Worm (Caenorhabditis elegans) whole organism, young adult: ENCODE measurements around the gene F46C5.7.

Experiments
- B0035.1 ChIP-seq: sonication (generic microtip); optimal IDR thresholded peaks from 2 replicates; lab custom pipeline; 2016; ENCODE audit warnings: missing genetic modification characterization, mild to moderate bottlenecking, missing compliant biosample characterization, missing genotype, missing genetic modification reagents
- B0261.1 ChIP-seq: sonication (generic microtip); optimal IDR thresholded peaks from 2 replicates; lab custom pipeline; 2016; ENCODE audit warnings: mild to moderate bottlenecking, missing genetic modification characterization, moderate library complexity, missing compliant biosample characterization
- F10E7.11 ChIP-seq: sonication (generic microtip); optimal IDR thresholded peaks from 2 replicates; lab custom pipeline; 2017; ENCODE audit warnings: mild to moderate bottlenecking, missing genetic modification characterization, moderate library complexity, missing compliant biosample characterization
- F23B12.7 ChIP-seq: sonication (generic microtip); optimal IDR thresholded peaks from 2 replicates; lab custom pipeline; 2017; ENCODE audit warnings: missing genetic modification characterization, mild to moderate bottlenecking, missing compliant biosample characterization, antibody characterized with exemption, moderate library complexity; ENCODE audit not compliant: insufficient read depth
- F33H1.4 ChIP-seq: fragments of 200-800 bp; sonication (Bioruptor generic); IDR thresholded peaks from 2 replicates; pipeline ENCODE4 v1.3.6; 2022; ENCODE audit warnings: missing genetic modification reagents, missing genetic modification characterization, missing compliant biosample characterization
- K12H6.12 ChIP-seq: fragments of 200-800 bp; sonication (Bioruptor generic); optimal IDR thresholded peaks from 2 replicates; lab custom pipeline; 2018; ENCODE audit warnings: mild to moderate bottlenecking, missing genetic modification characterization, missing compliant biosample characterization
- ama-1 ChIP-seq, 3 experiments: fragments of 150-350 bp in 1 of 3; sonication (generic microtip) in 2 of 3; optimal IDR thresholded peaks; 2 replicates each; lab custom pipeline; 2014 to 2018; ENCODE audit warnings: missing biosample characterization in 2 of 3, missing genetic modification characterization in 2 of 3, missing genetic modification reagents in 2 of 3
- atf-7 ChIP-seq: sonication (generic microtip); optimal IDR thresholded peaks from 2 replicates; lab custom pipeline; 2017; ENCODE audit warnings: mild to moderate bottlenecking, missing genetic modification characterization, missing compliant biosample characterization
- attf-6 ChIP-seq: fragments of 200-800 bp; sonication (Bioruptor generic); IDR thresholded peaks from 2 replicates; pipeline ENCODE4 v1.3.6; 2022; ENCODE audit warnings: missing genetic modification reagents, missing genetic modification characterization, missing compliant biosample characterization
- bed-1 ChIP-seq: fragments of 200-800 bp; sonication (Bioruptor generic); IDR thresholded peaks from 2 replicates; pipeline ENCODE4 v1.3.6; 2022; ENCODE audit warnings: missing genetic modification reagents, missing genetic modification characterization, missing compliant biosample characterization
- bed-2 ChIP-seq: fragments of 200-800 bp; sonication (Bioruptor generic); IDR thresholded peaks from 2 replicates; pipeline ENCODE4 v1.3.6; 2022; ENCODE audit warnings: missing genetic modification reagents, missing genetic modification characterization, missing compliant biosample characterization
- cebp-2 ChIP-seq: fragments of 200-800 bp; sonication (Bioruptor generic); IDR thresholded peaks from 2 replicates; pipeline ENCODE4 v1.3.6; 2022; ENCODE audit warnings: missing genetic modification characterization, missing compliant biosample characterization
- ceh-40 ChIP-seq: fragments of 200-800 bp; sonication (Bioruptor generic); IDR thresholded peaks from 2 replicates; pipeline ENCODE4 v1.3.6; 2022; ENCODE audit warnings: missing genetic modification characterization, missing compliant biosample characterization
- ceh-58 ChIP-seq: fragments of 200-800 bp; sonication (Bioruptor generic); IDR thresholded peaks from 2 replicates; pipeline ENCODE4 v1.3.6; 2022; ENCODE audit warnings: missing genetic modification characterization, missing compliant biosample characterization
- ceh-79 ChIP-seq: sonication (generic microtip); optimal IDR thresholded peaks from 2 replicates; lab custom pipeline; 2017; ENCODE audit warnings: mild to moderate bottlenecking, missing genetic modification characterization, missing compliant biosample characterization
- chd-7 ChIP-seq: sonication (generic microtip); optimal IDR thresholded peaks from 2 replicates; lab custom pipeline; 2016; ENCODE audit warnings: mild to moderate bottlenecking, missing genetic modification characterization, moderate library complexity, missing compliant biosample characterization
- ekl-4 ChIP-seq: fragments of 200-800 bp; sonication (Bioruptor generic); IDR thresholded peaks from 2 replicates; pipeline ENCODE4 v1.3.6; 2022; ENCODE audit warnings: missing genetic modification reagents, missing genetic modification characterization, missing compliant biosample characterization
- gei-17 ChIP-seq: fragments of 200-800 bp; sonication (Bioruptor generic); optimal IDR thresholded peaks from 2 replicates; lab custom pipeline; 2018; ENCODE audit warnings: mild to moderate bottlenecking, missing genetic modification characterization, missing compliant biosample characterization
- hlh-12 ChIP-seq: sonication (generic microtip); optimal IDR thresholded peaks from 2 replicates; lab custom pipeline; 2016; ENCODE audit warnings: missing genetic modification characterization, missing compliant biosample characterization
- hmg-20 ChIP-seq: fragments of 200-800 bp; sonication (Bioruptor generic); IDR thresholded peaks from 2 replicates; pipeline ENCODE4 v1.3.6; 2022; ENCODE audit warnings: missing genetic modification reagents, missing genetic modification characterization, missing compliant biosample characterization
- hsf-1 ChIP-seq: fragments of 200-800 bp; sonication (Bioruptor generic); IDR thresholded peaks from 2 replicates; pipeline ENCODE4 v1.3.6; 2022; ENCODE audit warnings: missing genetic modification reagents, missing genetic modification characterization, missing compliant biosample characterization
- let-526 ChIP-seq: fragments of 200-800 bp; sonication (Bioruptor generic); IDR thresholded peaks from 2 replicates; pipeline ENCODE4 v1.3.6; 2022; ENCODE audit warnings: missing genetic modification reagents, missing genetic modification characterization, missing compliant biosample characterization
- lin-35 ChIP-seq, 3 experiments: fragments of 150-350 bp in 2 of 3; sonication (generic microtip) in 1 of 3; optimal IDR thresholded peaks; 2 replicates each; lab custom pipeline; 2014 to 2018; ENCODE audit warnings: missing biosample characterization in 3 of 3, missing genetic modification characterization in 3 of 3, missing genetic modification reagents in 3 of 3
- lin-40 ChIP-seq: sonication (generic microtip); optimal IDR thresholded peaks from 2 replicates; lab custom pipeline; 2016; ENCODE audit warnings: missing genetic modification characterization, mild to moderate bottlenecking, missing compliant biosample characterization, missing genotype, missing genetic modification reagents
- lir-1 ChIP-seq: fragments of 200-800 bp; sonication (Bioruptor generic); conservative IDR thresholded peaks from 2 replicates; pipeline ENCODE4 v1.3.6; 2022; ENCODE audit warnings: missing genetic modification reagents, missing genetic modification characterization, missing compliant biosample characterization
- mes-4 ChIP-seq: sonication (generic microtip); optimal IDR thresholded peaks from 2 replicates; lab custom pipeline; 2016; ENCODE audit warnings: missing genotype, missing genetic modification characterization, missing compliant biosample characterization
- nfya-2 ChIP-seq: fragments of 200-800 bp; sonication (Bioruptor generic); IDR thresholded peaks from 2 replicates; pipeline ENCODE4 v1.3.6; 2022; ENCODE audit warnings: missing genetic modification reagents, missing genetic modification characterization, missing compliant biosample characterization
- nfyb-1 ChIP-seq: fragments of 200-800 bp; sonication (Bioruptor generic); IDR thresholded peaks from 2 replicates; pipeline ENCODE4 v1.3.6; 2022; ENCODE audit warnings: missing genetic modification reagents, missing genetic modification characterization, missing compliant biosample characterization
- nhr-179 ChIP-seq: sonication (generic microtip); optimal IDR thresholded peaks from 2 replicates; lab custom pipeline; 2016; ENCODE audit warnings: mild to moderate bottlenecking, missing genetic modification characterization, missing compliant biosample characterization
- nhr-80 ChIP-seq: sonication (generic microtip); optimal IDR thresholded peaks from 2 replicates; lab custom pipeline; 2016; ENCODE audit warnings: missing genetic modification characterization, missing compliant biosample characterization
- nhr-90 ChIP-seq: sonication (generic microtip); optimal IDR thresholded peaks from 2 replicates; lab custom pipeline; 2016; ENCODE audit warnings: missing genotype, mild to moderate bottlenecking, missing genetic modification characterization, missing compliant biosample characterization
- pbrm-1 ChIP-seq: fragments of 200-800 bp; sonication (Bioruptor generic); IDR thresholded peaks from 2 replicates; pipeline ENCODE4 v1.3.6; 2022; ENCODE audit warnings: missing genetic modification reagents, missing genetic modification characterization, missing compliant biosample characterization
- repo-1 ChIP-seq: sonication (generic microtip); optimal IDR thresholded peaks from 2 replicates; lab custom pipeline; 2017; ENCODE audit warnings: mild to moderate bottlenecking, missing genetic modification characterization, missing compliant biosample characterization
- snpc-1.3 ChIP-seq: sonication (generic microtip); optimal IDR thresholded peaks from 2 replicates; lab custom pipeline; 2017; ENCODE audit warnings: missing genetic modification characterization, mild to moderate bottlenecking, missing compliant biosample characterization, antibody characterized with exemption, moderate library complexity, missing genotype, missing genetic modification reagents; ENCODE audit not compliant: insufficient read depth
- snpc-4 ChIP-seq, 5 experiments: fragments of 150-350 bp in 1 of 5; sonication (generic microtip) in 4 of 5; optimal IDR thresholded peaks; 2 replicates each; lab custom pipeline; 2014 to 2018; ENCODE audit warnings: missing genetic modification characterization in 5 of 5, missing biosample characterization in 3 of 5, antibody characterized with exemption in 2 of 5, mild to moderate bottlenecking in 2 of 5, missing compliant biosample characterization in 2 of 5, missing genotype in 2 of 5, moderate library complexity in 2 of 5, missing genetic modification reagents in 1 of 5
- somi-1 ChIP-seq: fragments of 200-800 bp; sonication (Bioruptor generic); optimal IDR thresholded peaks from 2 replicates; lab custom pipeline; 2018; ENCODE audit warnings: mild to moderate bottlenecking, missing genetic modification characterization, missing compliant biosample characterization
- sptf-2 ChIP-seq: fragments of 200-800 bp; sonication (Bioruptor generic); optimal IDR thresholded peaks from 2 replicates; lab custom pipeline; 2018; ENCODE audit warnings: mild to moderate bottlenecking, missing genetic modification characterization, missing compliant biosample characterization
- tbp1 ChIP-seq: fragments of 200-800 bp; sonication (Bioruptor generic); optimal IDR thresholded peaks from 2 replicates; lab custom pipeline; 2018; ENCODE audit warnings: mild to moderate bottlenecking, missing genetic modification characterization, missing compliant biosample characterization
- tlf-1 ChIP-seq: fragments of 200-800 bp; sonication (Bioruptor generic); optimal IDR thresholded peaks from 2 replicates; lab custom pipeline; 2018; ENCODE audit warnings: mild to moderate bottlenecking, missing genetic modification characterization, missing compliant biosample characterization
- unc-62 ChIP-seq: fragments of 150-350 bp; optimal IDR thresholded peaks from 2 replicates; lab custom pipeline; 2014; ENCODE audit warnings: missing biosample characterization, missing genetic modification reagents, missing genetic modification characterization
- zim-3 ChIP-seq: sonication (generic microtip); optimal IDR thresholded peaks from 2 replicates; lab custom pipeline; 2017; ENCODE audit warnings: mild to moderate bottlenecking, missing genetic modification characterization, moderate library complexity, missing compliant biosample characterization
- ztf-22 ChIP-seq: fragments of 200-800 bp; sonication (Bioruptor generic); optimal IDR thresholded peaks from 2 replicates; lab custom pipeline; 2018; ENCODE audit warnings: mild to moderate bottlenecking, missing genetic modification characterization, moderate library complexity, missing compliant biosample characterization
- ztf-26 ChIP-seq: sonication (generic microtip); optimal IDR thresholded peaks from 2 replicates; lab custom pipeline; 2017; ENCODE audit warnings: missing genetic modification characterization, missing compliant biosample characterization
- ztf-3 ChIP-seq: fragments of 200-800 bp; sonication (Bioruptor generic); optimal IDR thresholded peaks from 2 replicates; lab custom pipeline; 2018; ENCODE audit warnings: mild to moderate bottlenecking, missing genetic modification characterization, missing compliant biosample characterization
- ztf-6 ChIP-seq: fragments of 200-800 bp; sonication (Bioruptor generic); IDR thresholded peaks from 2 replicates; pipeline ENCODE4 v1.3.6; 2022; ENCODE audit warnings: missing genetic modification reagents, missing genetic modification characterization, missing compliant biosample characterization

Gene F46C5.7

DNA sequence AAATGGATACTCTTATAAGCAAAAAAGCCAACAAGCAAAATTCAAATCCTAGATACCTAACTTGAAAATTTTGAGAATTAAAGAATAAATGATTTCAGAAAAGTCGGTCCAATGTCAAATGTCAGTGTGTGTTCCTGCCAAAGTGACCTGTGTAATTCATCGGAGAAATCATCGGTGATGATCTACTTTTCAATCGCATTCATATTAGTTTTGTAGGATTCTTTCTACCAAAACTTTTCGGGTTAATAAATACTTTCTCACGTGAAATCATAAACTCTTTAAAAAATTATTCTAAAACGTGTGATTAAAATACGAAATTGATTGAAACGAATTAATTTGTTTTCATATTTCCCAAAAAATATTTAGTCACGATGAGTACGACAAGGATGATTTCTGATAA is at the start of gene F46C5.7:
F46C5.7 (plus strand) TSS at position 301 of the 400 bp plus-strand sequence.
- TF ChIP-seq bed-1 (GFP tag; lab: Robert Waterston, UW) (no peak), nhr-90 (no peak), cebp-2 (GFP tag; lab: Robert Waterston, UW) (no peak), bed-2 (GFP tag; lab: Robert Waterston, UW) (no peak), F23B12.7 (tag; lab: Kevin White, UChicago) (no peak), hmg-20 (GFP tag; lab: Robert Waterston, UW) (no peak), tlf-1 (no peak), unc-62 (GFP tag; lab: Kevin White, UChicago) (no peak), hsf-1 (no peak), F33H1.4 (GFP tag; lab: Robert Waterston, UW) (no peak), ceh-40 (GFP tag; lab: Robert Waterston, UW) (no peak), F10E7.11 (tag; lab: Kevin White, UChicago) (no peak), nfyb-1 (GFP tag; lab: Robert Waterston, UW) (no peak), B0035.1 (tag; lab: Kevin White, UChicago) (no peak), K12H6.12 (tag; lab: Kevin White, UChicago) (no peak), B0261.1 (tag; lab: Kevin White, UChicago) (no peak), lir-1 (GFP tag; lab: Robert Waterston, UW) (no peak), sptf-2 (GFP tag; lab: Kevin White, UChicago) (no peak)

DNA sequence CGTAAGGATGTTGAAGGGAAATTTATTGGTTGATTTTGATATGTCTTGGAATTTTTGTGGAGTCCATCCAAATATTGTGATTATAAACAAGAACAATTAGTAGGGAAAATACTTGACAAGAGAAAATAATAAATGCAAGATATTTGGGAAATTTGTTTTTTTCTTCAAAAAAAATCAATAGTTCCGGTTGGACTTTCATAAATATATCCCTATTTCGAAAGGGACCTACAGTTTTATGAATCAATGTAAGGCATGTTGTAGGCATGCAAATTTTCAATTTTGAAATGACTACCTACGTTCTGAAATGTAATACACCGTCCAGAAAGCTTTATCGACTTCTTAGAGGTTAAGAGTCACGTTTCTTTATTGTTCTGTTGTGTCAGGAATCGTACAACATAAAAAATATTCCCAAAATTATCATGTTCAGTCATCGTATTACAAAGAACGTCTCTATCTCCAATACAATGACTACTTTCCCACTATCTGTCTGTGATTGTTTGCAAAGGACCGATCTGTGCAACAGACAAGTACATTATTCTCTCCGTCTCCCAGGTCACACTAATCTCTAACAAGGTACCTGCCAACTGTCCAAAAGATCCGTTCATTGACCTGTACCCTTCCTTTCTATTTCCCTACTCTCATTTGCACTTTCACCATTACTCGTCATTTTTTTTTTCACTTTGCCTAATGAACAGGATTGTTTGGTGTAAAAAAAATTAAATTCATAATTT is 49.1 kb upstream of the F46C5.7 start, which contains the start of gene F07H5.13:
F07H5.13 (plus strand) TSS at position 730 of the 731 bp plus-strand sequence.
- TF ChIP-seq ztf-6 (GFP tag; lab: Robert Waterston, UW) (no peak), lin-40 (tag; lab: Kevin White, UChicago) (peak; percentile 57), hlh-12 (tag; lab: Kevin White, UChicago) (no peak), tbp1 (GFP tag; lab: Kevin White, UChicago) (peak; percentile 0), nhr-80 (tag; lab: Kevin White, UChicago) (no peak), pbrm-1 (GFP tag; lab: Robert Waterston, UW) (peak; percentile 43; the same call in 1 of the 2 replicates), tlf-1 (peak; percentile 22), nhr-179 (tag; lab: Kevin White, UChicago) (no peak), nfyb-1 (GFP tag; lab: Robert Waterston, UW) (peak; percentile 55), hsf-1 (no peak), atf-7 (tag; lab: Kevin White, UChicago) (peak; percentile 41), gei-17 (GFP tag; lab: Kevin White, UChicago) (no peak), ekl-4 (0 out of 2 replicates have a peak, but pooled peaks have one; percentile 34), ceh-79 (no peak), attf-6 (GFP tag; lab: Robert Waterston, UW) (no peak), ztf-26 (tag; lab: Kevin White, UChicago) (peak; percentile 41), zim-3 (tag; lab: Kevin White, UChicago) (peak; percentile 15), somi-1 (GFP tag; lab: Kevin White, UChicago) (peak; percentile 43), nfya-2 (GFP tag; lab: Robert Waterston, UW) (no peak), snpc-4 (GFP tag; optimal IDR thresholded peaks at IDR 0.05; lab: Kevin White, UChicago) (peak; percentile 13), snpc-4 (tag; optimal IDR thresholded peaks at IDR 0.05; lab: Kevin White, UChicago) (peak in 1 of 4 experiments; percentile 21), ceh-58 (GFP tag; lab: Robert Waterston, UW) (no peak), let-526 (GFP tag; lab: Robert Waterston, UW) (no peak), mes-4 (tag; lab: Kevin White, UChicago) (no peak), repo-1 (tag; lab: Kevin White, UChicago) (peak; percentile 88), ztf-22 (GFP tag; lab: Kevin White, UChicago) (peak; percentile 20), lin-35 (GFP tag; optimal IDR thresholded peaks at IDR 0.05; lab: Kevin White, UChicago) (peak in 1 of 3 experiments; percentile 50), ceh-40 (GFP tag; lab: Robert Waterston, UW) (no peak), snpc-1.3 (tag; lab: Kevin White, UChicago) (no peak), ama-1 (optimal IDR thresholded peaks at IDR 0.05; lab: Kevin White, UChicago) (peak; percentile 74), ama-1 (GFP tag; optimal IDR thresholded peaks at IDR 0.05; lab: Kevin White, UChicago) (no peak), ztf-3 (GFP tag; lab: Kevin White, UChicago) (peak; percentile 11), chd-7 (tag; lab: Kevin White, UChicago) (peak; percentile 60)
